Fruit fly (Drosophila melanogaster) whole organism, embryonic: ENCODE measurements around the gene CG10286.

Experiments
- Dp ChIP-seq: fragments of 200-800 bp; sonication (Bioruptor generic); optimal IDR thresholded peaks from 2 replicates; lab custom pipeline; 2018; ENCODE audit warnings: missing biosample characterization, mild to moderate bottlenecking, missing genetic modification characterization, moderate library complexity
- abd-A ChIP-seq: fragments of 200-800 bp; sonication (Bioruptor generic); optimal IDR thresholded peaks from 3 replicates; lab custom pipeline; 2019; ENCODE audit warnings: missing biosample characterization, mild to moderate bottlenecking, missing genetic modification characterization, moderate library complexity
- grn ChIP-seq: fragments of 200-800 bp; sonication (Bioruptor generic); optimal IDR thresholded peaks from 3 replicates; lab custom pipeline; 2017; ENCODE audit warnings: missing biosample characterization, missing genetic modification characterization
- h ChIP-seq: fragments of >200 bp; optimal IDR thresholded peaks from 2 replicates; lab custom pipeline; 2017
- ttk ChIP-seq: fragments of 200-800 bp; sonication (Bioruptor generic); IDR thresholded peaks from 2 replicates; pipeline ENCODE4 v2.1.2; 2022; ENCODE audit warnings: missing biosample characterization, missing genetic modification characterization

DNA sequence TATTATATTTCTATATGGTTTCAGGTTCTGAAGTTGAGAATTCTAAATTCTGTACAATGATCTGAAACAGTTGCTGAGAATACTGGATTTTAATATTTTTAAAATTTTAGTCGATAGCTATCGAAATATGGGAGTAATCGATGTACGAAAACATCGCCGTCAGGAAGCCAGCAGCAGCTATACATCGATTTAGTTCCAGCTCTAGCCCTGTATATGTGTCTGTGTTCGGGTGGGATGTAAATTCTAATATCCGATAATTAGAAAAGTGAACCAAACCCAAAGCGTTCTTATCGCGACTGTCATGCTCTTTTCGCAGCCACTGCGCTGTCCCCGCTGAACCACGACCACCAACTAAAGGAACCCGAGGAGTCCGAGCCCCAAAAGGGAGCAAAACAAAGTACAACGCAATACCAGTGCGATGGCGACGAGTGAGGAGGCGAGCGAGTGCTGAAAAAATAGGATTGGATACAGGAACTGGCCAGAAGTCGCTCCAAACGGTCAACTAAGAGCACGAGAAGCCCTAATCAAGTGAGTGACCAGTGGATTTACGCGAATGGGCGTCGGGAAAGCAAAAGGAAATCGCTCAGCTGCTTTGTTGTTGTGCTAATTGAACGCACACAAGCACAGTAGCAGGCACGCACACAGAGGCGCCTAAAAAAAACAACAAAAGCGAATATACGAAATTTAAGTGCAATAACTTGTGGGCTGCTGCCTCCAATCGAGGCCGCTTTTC is 14.1 kb downstream of the CG10286 start, which contains the start of gene gzl:
- TF ChIP-seq Dp (GFP tag; lab: Kevin White, UChicago) (peak; percentile 64), ttk (GFP tag; lab: Robert Waterston, UW) (no peak), abd-A (tag; lab: Kevin White, UChicago) (no peak), grn (GFP tag; lab: Kevin White, UChicago) (no peak), h (lab: Kevin White, UChicago) (no peak)
